Fruit fly (Drosophila melanogaster): ENCODE results near the gene Dnaaf5.

Dnaaf5 gene

DNA sequence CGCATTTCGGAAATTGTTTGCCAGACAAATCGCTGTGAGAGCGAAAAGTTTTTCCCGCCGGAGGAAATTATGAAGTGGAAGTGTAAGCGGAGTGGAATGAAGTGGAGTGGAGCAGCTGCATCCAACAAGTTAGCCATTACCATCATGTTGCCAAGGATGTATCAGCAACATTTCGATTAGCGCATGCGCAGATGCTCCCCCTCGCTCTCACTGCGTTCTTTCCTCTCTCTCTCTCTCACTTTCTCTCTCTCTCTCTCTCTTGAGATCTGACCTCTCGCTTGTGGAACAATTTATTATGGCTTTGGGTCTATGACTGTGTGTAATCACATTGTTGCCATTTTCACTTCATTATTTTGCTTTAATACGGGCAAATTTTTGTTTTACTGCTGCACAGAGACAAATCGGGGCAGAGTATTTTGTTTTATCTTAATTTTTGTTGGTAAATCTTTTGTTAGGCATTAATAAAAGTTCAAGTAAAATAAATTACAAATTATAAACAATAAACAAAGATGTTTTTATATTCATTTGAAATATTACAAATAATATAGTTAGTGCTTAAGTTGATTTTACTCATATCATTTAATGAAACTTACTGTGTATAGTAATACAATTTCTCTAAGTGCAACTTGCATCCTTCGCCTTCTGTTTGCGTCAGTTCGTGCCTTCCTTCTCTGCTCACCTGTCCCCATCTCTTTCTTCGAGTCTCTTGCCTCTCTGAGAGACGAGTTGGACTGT, 20.9 kb upstream of the Dnaaf5 start (continued):
- TF ChIP-seq Myb (GFP tag; optimal IDR thresholded peaks at IDR 0.05), result no peak
- TF ChIP-seq hb (GFP tag; IDR thresholded peaks at IDR 0.05; ENCODE audit: partially characterized antibody), result no peak
- peak; percentile 39 for TF ChIP-seq CG11723 (GFP tag; optimal IDR thresholded peaks at IDR 0.05)
- TF ChIP-seq CG11560 (tag; IDR thresholded peaks at IDR 0.05), result no peak
- peak; percentile 89 for TF ChIP-seq CG31441 (GFP tag; IDR thresholded peaks at IDR 0.05)
- peak; percentile 66 for TF ChIP-seq tap (tag; optimal IDR thresholded peaks at IDR 0.05)
- TF ChIP-seq ap (GFP tag; IDR thresholded peaks at IDR 0.05), result peak; percentile 32; the same call in 1 of the 2 replicates
- TF ChIP-seq NC2α (GFP tag; optimal IDR thresholded peaks at IDR 0.05), result no peak
- TF ChIP-seq CG13775 (GFP tag; optimal IDR thresholded peaks at IDR 0.05), result peak; percentile 77
- peak; percentile 90 for TF ChIP-seq CG7839 (tag; optimal IDR thresholded peaks at IDR 0.05)
- no peak for TF ChIP-seq CG1603 (tag; optimal IDR thresholded peaks at IDR 0.05)
- TF ChIP-seq psq (GFP tag; optimal IDR thresholded peaks at IDR 0.05), result peak; percentile 53
- peak; percentile 52 for TF ChIP-seq B-H2 (GFP tag; optimal IDR thresholded peaks at IDR 0.05)
- TF ChIP-seq CG18599 (GFP tag; optimal IDR thresholded peaks at IDR 0.05), result peak; percentile 92
- TF ChIP-seq Trl (optimal IDR thresholded peaks at IDR 0.05), result peak; percentile 88 to 89
- peak; percentile 3 for TF ChIP-seq Trl (GFP tag; optimal IDR thresholded peaks at IDR 0.05)
- TF ChIP-seq jing (GFP tag; optimal IDR thresholded peaks at IDR 0.05), result peak; percentile 26
- peak; percentile 73 for TF ChIP-seq CG17385 (GFP tag; optimal IDR thresholded peaks at IDR 0.05)
- no peak for TF ChIP-seq crc (GFP tag; optimal IDR thresholded peaks at IDR 0.05)
- TF ChIP-seq Hsf (GFP tag; optimal IDR thresholded peaks at IDR 0.05), result peak; percentile 55
- peak; percentile 80 for TF ChIP-seq CG6683 (GFP tag; optimal IDR thresholded peaks at IDR 0.05)
- TF ChIP-seq CG13296 (GFP tag; optimal IDR thresholded peaks at IDR 0.05), result peak; percentile 89
- 0 out of 2 replicates have a peak, but pooled peaks have one; percentile 22 for TF ChIP-seq CG16779 (GFP tag; IDR thresholded peaks at IDR 0.05)
- no peak for TF ChIP-seq pum (GFP tag; optimal IDR thresholded peaks at IDR 0.05)
- peak; percentile 62 for TF ChIP-seq oc (tag; optimal IDR thresholded peaks at IDR 0.05)
- TF ChIP-seq CG2678 (tag; optimal IDR thresholded peaks at IDR 0.05), result peak; percentile 93
- TF ChIP-seq Dref (GFP tag; IDR thresholded peaks at IDR 0.05), result no peak
- peak; percentile 76 for TF ChIP-seq HmgZ (tag; optimal IDR thresholded peaks at IDR 0.05)
- peak; percentile 62 for TF ChIP-seq Spps (tag; optimal IDR thresholded peaks at IDR 0.05)
- TF ChIP-seq trh (GFP tag; optimal IDR thresholded peaks at IDR 0.05), result peak; percentile 51
- TF ChIP-seq nom (GFP tag; optimal IDR thresholded peaks at IDR 0.05), result peak; percentile 74
- TF ChIP-seq CG3847 (GFP tag; IDR thresholded peaks at IDR 0.05), result peak; percentile 61
- peak; percentile 42; the same call in 1 of the 2 replicates for TF ChIP-seq CG7372 (GFP tag; IDR thresholded peaks at IDR 0.05)
- no peak for TF ChIP-seq CG7745 (tag; optimal IDR thresholded peaks at IDR 0.05)
- no peak for TF ChIP-seq inv (GFP tag; IDR thresholded peaks at IDR 0.05; ENCODE audit: partially characterized antibody)
- peak; percentile 84 for TF ChIP-seq CG6854 (GFP tag; optimal IDR thresholded peaks at IDR 0.05)
- TF ChIP-seq klu (GFP tag; IDR thresholded peaks at IDR 0.05), result no peak; the same call in 1 of the 2 replicates
- peak; percentile 74 for TF ChIP-seq Deaf1 (tag; optimal IDR thresholded peaks at IDR 0.05)
- TF ChIP-seq gcm (GFP tag; optimal IDR thresholded peaks at IDR 0.05), result peak; percentile 83
- TF ChIP-seq CG42726 (GFP tag; IDR thresholded peaks at IDR 0.05; ENCODE audit: partially characterized antibody), result no peak
- TF ChIP-seq caup (GFP tag; optimal IDR thresholded peaks at IDR 0.05; ENCODE audit: severe bottlenecking), result peak; percentile 80
- peak; percentile 94 for TF ChIP-seq gem (tag; optimal IDR thresholded peaks at IDR 0.05)
- TF ChIP-seq gsb-n (tag; optimal IDR thresholded peaks at IDR 0.05), result peak; percentile 84
- no peak for TF ChIP-seq Mad (GFP tag; optimal IDR thresholded peaks at IDR 0.05)
- TF ChIP-seq CG11093 (GFP tag; IDR thresholded peaks at IDR 0.05), result 0 out of 3 replicates have a peak, but pooled peaks have one; percentile 28
